Worm (Caenorhabditis elegans): ENCODE data around the gene E04F6.15.
A peak's percentile ranks its signal among the peaks of the same experiment; 100 is the strongest.

Gene E04F6.15

ce11 chrII:7196040-7196439 lies 14.0 kb downstream of the E04F6.15 start, which contains the start of gene maoc-1:
Gene maoc-1 (plus strand): TSS chrII:7196276.
- TF ChIP-seq fos-1 (tag; optimal IDR thresholded peaks at IDR 0.05) (peak; percentile 25), lin-11 (tag; optimal IDR thresholded peaks at IDR 0.05) (no peak), sma-9 (GFP tag; optimal IDR thresholded peaks at IDR 0.05) (peak; percentile 13), sma-9 (tag; optimal IDR thresholded peaks at IDR 0.05) (no peak)

- TF ChIP-seq Y55F3AM.14 (GFP tag; optimal IDR thresholded peaks at IDR 0.05), result no peak
- no peak for TF ChIP-seq lin-13 (GFP tag; optimal IDR thresholded peaks at IDR 0.05)
- no peak for TF ChIP-seq sma-3 (GFP tag; optimal IDR thresholded peaks at IDR 0.05)
- no peak for TF ChIP-seq snpc-4 (tag; optimal IDR thresholded peaks at IDR 0.05)
- TF ChIP-seq nhr-25 (tag; optimal IDR thresholded peaks at IDR 0.05), result no peak
- no peak for TF ChIP-seq nhr-10 (tag; optimal IDR thresholded peaks at IDR 0.05)
- TF ChIP-seq sem-4 (tag; optimal IDR thresholded peaks at IDR 0.05), result no peak
- no peak for TF ChIP-seq lsy-2 (tag; optimal IDR thresholded peaks at IDR 0.05)
Observed at ce11 chrII:7195541-7195940, 14.5 kb downstream of the E04F6.15 start, which contains the start of gene acdh-12. Gene acdh-12 (minus strand): TSS chrII:7195641.

DNA sequence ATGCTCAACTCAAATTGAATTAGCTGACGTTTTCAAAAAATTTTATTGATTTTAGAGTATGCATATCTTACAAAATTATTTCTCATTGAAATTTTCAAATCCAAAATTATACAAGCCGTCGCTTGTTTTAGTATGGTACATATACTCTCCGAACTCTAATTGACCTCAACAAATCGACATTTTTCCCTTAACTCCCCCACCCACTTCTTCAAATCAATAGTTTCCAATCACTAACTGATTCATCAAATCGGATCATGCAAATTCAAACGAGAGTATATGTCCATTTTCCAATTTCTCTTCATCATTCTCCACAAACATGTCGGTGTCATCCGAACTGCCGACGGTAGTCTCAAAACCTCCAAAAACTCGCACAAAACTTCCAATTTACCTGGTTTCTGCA lies 21.0 kb downstream of the E04F6.15 start, which contains the start of gene E04F6.4:
Gene E04F6.4 (plus strand): TSS at position 301 of the 400 bp plus-strand sequence.
- no peak for TF ChIP-seq egl-27 (tag; optimal IDR thresholded peaks at IDR 0.05)
- TF ChIP-seq F13H6.1 (tag; optimal IDR thresholded peaks at IDR 0.05), result no peak
- no peak for TF ChIP-seq peb-1 (tag; optimal IDR thresholded peaks at IDR 0.05)
- no peak for TF ChIP-seq aly-2 (tag; optimal IDR thresholded peaks at IDR 0.05)
- no peak for TF ChIP-seq ztf-1 (GFP tag; conservative IDR thresholded peaks at IDR 0.05)
- no peak for TF ChIP-seq lin-39 (tag; optimal IDR thresholded peaks at IDR 0.05)
- no peak for TF ChIP-seq nhr-23 (tag; optimal IDR thresholded peaks at IDR 0.05)
- TF ChIP-seq unc-39 (tag; optimal IDR thresholded peaks at IDR 0.05), result no peak
- no peak for TF ChIP-seq nhr-25 (tag; optimal IDR thresholded peaks at IDR 0.05)
- TF ChIP-seq nhr-10 (tag; optimal IDR thresholded peaks at IDR 0.05), result no peak
- TF ChIP-seq ZK546.5 (tag; optimal IDR thresholded peaks at IDR 0.05), result no peak
- no peak for TF ChIP-seq unc-62 (GFP tag; optimal IDR thresholded peaks at IDR 0.05)
- TF ChIP-seq alr-1 (tag; optimal IDR thresholded peaks at IDR 0.05), result no peak
- TF ChIP-seq nhr-6 (tag; optimal IDR thresholded peaks at IDR 0.05), result no peak
- no peak for TF ChIP-seq ama-1 (optimal IDR thresholded peaks at IDR 0.05)
- no peak for TF ChIP-seq nhr-11 (tag; optimal IDR thresholded peaks at IDR 0.05)
- no peak for TF ChIP-seq gmeb-1 (tag; optimal IDR thresholded peaks at IDR 0.05)
- TF ChIP-seq mab-5 (tag; optimal IDR thresholded peaks at IDR 0.05), result no peak

DNA sequence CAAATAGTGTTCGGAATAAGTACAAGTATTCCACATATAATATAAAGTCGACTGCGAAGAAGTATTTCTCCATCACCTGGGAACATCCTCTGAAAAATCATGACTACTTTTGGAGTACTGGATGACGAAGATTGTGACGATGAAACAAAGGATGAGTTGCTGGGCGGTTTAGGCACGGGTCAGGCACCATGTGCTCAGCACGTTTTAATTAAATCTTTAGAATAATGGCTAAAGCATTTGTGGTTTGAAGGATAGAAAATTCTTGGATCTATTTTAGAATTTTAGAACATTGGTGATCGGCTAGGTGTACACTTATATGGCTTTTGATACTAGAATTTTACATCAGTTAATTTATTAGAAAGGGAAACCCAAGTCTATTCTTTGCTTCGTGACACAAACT lies 23.0 kb downstream of the E04F6.15 start, which contains the start of gene C27H5.6:
Gene C27H5.6 (minus strand): TSS at position 101 of the 400 bp plus-strand sequence.
- TF ChIP-seq mbf-1 (tag; optimal IDR thresholded peaks at IDR 0.05) (no peak), blmp-1 (tag; optimal IDR thresholded peaks at IDR 0.05; ENCODE audit: insufficient read depth) (no peak), skn-1 (tag; optimal IDR thresholded peaks at IDR 0.05) (no peak), elt-3 (tag; optimal IDR thresholded peaks at IDR 0.05) (no peak), ztf-4 (tag; optimal IDR thresholded peaks at IDR 0.05) (no peak), ztf-1 (GFP tag; conservative IDR thresholded peaks at IDR 0.05) (no peak)

DNA sequence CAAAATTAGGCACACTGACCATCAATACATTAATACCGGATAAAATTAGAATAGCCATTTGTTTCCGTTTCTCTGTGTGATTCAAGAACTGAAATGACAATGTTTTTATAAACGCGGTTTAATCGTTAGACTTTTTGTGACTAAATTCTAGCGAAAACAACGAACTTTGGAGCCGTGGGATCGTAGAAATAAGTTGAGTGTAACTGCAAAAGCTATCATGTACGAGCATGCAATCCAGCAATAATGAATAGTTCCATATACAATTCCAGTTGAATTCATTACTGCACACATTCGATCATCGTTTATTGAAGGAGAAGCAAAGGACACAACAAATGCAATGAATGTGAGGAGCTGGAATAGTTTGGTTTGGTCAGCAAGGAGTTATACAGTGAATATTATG lies 24.0 kb downstream of the E04F6.15 start:
- TF ChIP-seq gmeb-1 (tag; optimal IDR thresholded peaks at IDR 0.05), result no peak
- TF ChIP-seq ZK546.5 (tag; optimal IDR thresholded peaks at IDR 0.05), result no peak
- no peak for TF ChIP-seq elt-1 (tag; optimal IDR thresholded peaks at IDR 0.05)
- no peak for TF ChIP-seq C34F6.9 (tag; optimal IDR thresholded peaks at IDR 0.05)
- no peak for TF ChIP-seq egl-27 (tag; optimal IDR thresholded peaks at IDR 0.05)
- no peak for TF ChIP-seq unc-39 (tag; optimal IDR thresholded peaks at IDR 0.05)
- no peak for TF ChIP-seq R02D3.7 (tag; optimal IDR thresholded peaks at IDR 0.05)
- TF ChIP-seq nhr-237 (tag; optimal IDR thresholded peaks at IDR 0.05), result no peak
- TF ChIP-seq nhr-25 (tag; optimal IDR thresholded peaks at IDR 0.05), result no peak

Data from whole organism, L2 larva.